Fruit fly (Drosophila melanogaster) whole organism, embryonic: ENCODE measurements around the gene cwo.

Experiments used
- Atf-2 ChIP-seq: fragments of 200-800 bp; sonication (Bioruptor generic); optimal IDR thresholded peaks from 2 replicates; lab custom pipeline; 2016; ENCODE audit warnings: missing biosample characterization, missing genetic modification characterization
- CG10543 ChIP-seq: fragments of 200-800 bp; sonication (Bioruptor generic); optimal IDR thresholded peaks from 3 replicates; lab custom pipeline; 2017; ENCODE audit warnings: missing biosample characterization, mild to moderate bottlenecking, missing genetic modification characterization, moderate library complexity
- CG12104 ChIP-seq: fragments of 200-800 bp; sonication (Bioruptor generic); optimal IDR thresholded peaks from 3 replicates; lab custom pipeline; 2016; ENCODE audit warnings: missing biosample characterization, missing genetic modification characterization
- CG14860 ChIP-seq: fragments of 200-800 bp; sonication (Bioruptor generic); IDR thresholded peaks from 3 replicates; pipeline ENCODE4 v1.3.6; 2022; ENCODE audit warnings: missing biosample characterization, missing genetic modification characterization; ENCODE audit not compliant: partially characterized antibody
- CG17359 ChIP-seq: fragments of 200-800 bp; sonication (Bioruptor generic); optimal IDR thresholded peaks from 3 replicates; lab custom pipeline; 2018; ENCODE audit warnings: missing biosample characterization, mild to moderate bottlenecking, missing genetic modification characterization, moderate library complexity
- CG17829 ChIP-seq: fragments of 200-800 bp; optimal IDR thresholded peaks from 2 replicates; lab custom pipeline; 2019; ENCODE audit warnings: missing biosample characterization, mild to moderate bottlenecking, missing genetic modification characterization, moderate library complexity
- CG18011 ChIP-seq: fragments of 200-800 bp; sonication (Bioruptor generic); optimal IDR thresholded peaks from 2 replicates; lab custom pipeline; 2017; ENCODE audit warnings: missing biosample characterization, missing genetic modification characterization, mild to moderate bottlenecking, moderate library complexity, missing genotype
- CG18476 ChIP-seq: fragments of 200-800 bp; sonication (Bioruptor generic); optimal IDR thresholded peaks from 2 replicates; lab custom pipeline; 2016; ENCODE audit warnings: missing biosample characterization, mild to moderate bottlenecking, missing genetic modification characterization
- CG2120 ChIP-seq: fragments of 200-800 bp; sonication (Bioruptor generic); optimal IDR thresholded peaks from 3 replicates; lab custom pipeline; 2016; ENCODE audit warnings: missing biosample characterization, missing genetic modification characterization
- CG33213 ChIP-seq: fragments of 200-800 bp; sonication (Bioruptor generic); optimal IDR thresholded peaks from 3 replicates; lab custom pipeline; 2016; ENCODE audit warnings: missing biosample characterization, missing genetic modification characterization
- CG34224 ChIP-seq: fragments of 200-800 bp; sonication (Bioruptor generic); IDR thresholded peaks from 3 replicates; pipeline ENCODE4 v1.3.6; 2022; ENCODE audit warnings: missing biosample characterization, missing genetic modification characterization; ENCODE audit not compliant: partially characterized antibody
- CG42726 ChIP-seq: fragments of 200-800 bp; sonication (Bioruptor generic); IDR thresholded peaks from 2 replicates; pipeline ENCODE4 v1.3.6; 2022; ENCODE audit warnings: missing biosample characterization, missing genetic modification characterization; ENCODE audit not compliant: partially characterized antibody
- CG4360 ChIP-seq: fragments of 200-800 bp; sonication (Bioruptor generic); IDR thresholded peaks from 2 replicates; pipeline ENCODE4 v1.3.6; 2022; ENCODE audit warnings: missing biosample characterization, missing genetic modification characterization
- CG43689 ChIP-seq: fragments of 200-800 bp; sonication (Bioruptor generic); IDR thresholded peaks from 2 replicates; pipeline ENCODE4 v1.3.6; 2022; ENCODE audit warnings: missing biosample characterization, missing genetic modification characterization
- CG4854 ChIP-seq: fragments of 200-800 bp; sonication (Bioruptor generic); optimal IDR thresholded peaks from 2 replicates; lab custom pipeline; 2016; ENCODE audit warnings: missing biosample characterization, missing genetic modification characterization, inconsistent platforms
- CG5245 ChIP-seq: fragments of 200-800 bp; sonication (Bioruptor generic); optimal IDR thresholded peaks from 3 replicates; lab custom pipeline; 2016; ENCODE audit warnings: missing biosample characterization, missing genetic modification characterization
- CG6654 ChIP-seq: fragments of 200-800 bp; sonication (Bioruptor generic); optimal IDR thresholded peaks from 2 replicates; lab custom pipeline; 2017; ENCODE audit warnings: missing biosample characterization, mild to moderate bottlenecking, missing genetic modification characterization
- CG8359 ChIP-seq: fragments of 200-800 bp; sonication (Bioruptor generic); optimal IDR thresholded peaks from 2 replicates; lab custom pipeline; 2017; ENCODE audit warnings: missing biosample characterization, mild to moderate bottlenecking, missing genetic modification characterization, borderline replicate concordance
- CG8388 ChIP-seq: fragments of 200-800 bp; sonication (Bioruptor generic); optimal IDR thresholded peaks from 2 replicates; lab custom pipeline; 2019; ENCODE audit warnings: missing biosample characterization, mild to moderate bottlenecking, missing genetic modification characterization, moderate library complexity
- CoRest ChIP-seq: fragments of 200-800 bp; sonication (Bioruptor generic); optimal IDR thresholded peaks from 3 replicates; lab custom pipeline; 2018; ENCODE audit warnings: missing biosample characterization, mild to moderate bottlenecking, missing genetic modification characterization, moderate library complexity
- Dip3 ChIP-seq: fragments of 200-800 bp; sonication (Bioruptor generic); optimal IDR thresholded peaks from 3 replicates; lab custom pipeline; 2016; ENCODE audit warnings: missing biosample characterization, missing genetic modification characterization
- Gsc ChIP-seq: fragments of 200-800 bp; sonication (Bioruptor generic); IDR thresholded peaks from 2 replicates; pipeline ENCODE4 v1.3.6; 2022; ENCODE audit warnings: missing biosample characterization, missing genetic modification characterization
- Hr51 ChIP-seq, 2 experiments: fragments of 200-800 bp; sonication (Bioruptor generic); optimal IDR thresholded peaks; 2 replicates in 1 of 2; 3 replicates in 1 of 2; lab custom pipeline; 2016 to 2018; ENCODE audit warnings: missing biosample characterization in 2 of 2, missing genetic modification characterization in 2 of 2, mild to moderate bottlenecking in 1 of 2, moderate library complexity in 1 of 2
- Med ChIP-seq: fragments of 200-800 bp; sonication (Bioruptor generic); peaks from one replicate; lab custom pipeline; 2016; ENCODE audit warnings: missing biosample characterization, missing genetic modification characterization, mild to moderate bottlenecking, inconsistent platforms, moderate library complexity
- Nf-YA ChIP-seq: fragments of 200-800 bp; sonication (Bioruptor generic); IDR thresholded peaks from 2 replicates; pipeline ENCODE4 v1.3.6; 2022; ENCODE audit warnings: missing biosample characterization, missing genetic modification characterization
- Scr ChIP-seq: fragments of 200-800 bp; sonication (Bioruptor generic); IDR thresholded peaks from 2 replicates; pipeline ENCODE4 v1.3.6; 2022; ENCODE audit warnings: missing biosample characterization, missing genetic modification characterization; ENCODE audit not compliant: partially characterized antibody
- Sox102F ChIP-seq: fragments of 200-800 bp; sonication (Bioruptor generic); optimal IDR thresholded peaks from 2 replicates; lab custom pipeline; 2018; ENCODE audit warnings: missing biosample characterization, mild to moderate bottlenecking, missing genetic modification characterization, moderate library complexity
- bbx ChIP-seq: fragments of 200-800 bp; sonication (Bioruptor generic); IDR thresholded peaks from 2 replicates; pipeline ENCODE4 v1.3.6; 2022; ENCODE audit warnings: missing biosample characterization, missing genetic modification characterization; ENCODE audit not compliant: partially characterized antibody
- chinmo ChIP-seq: fragments of 200-800 bp; sonication (Bioruptor generic); IDR thresholded peaks from 4 replicates; pipeline ENCODE4 v1.3.6; 2022; ENCODE audit warnings: missing biosample characterization, missing genetic modification characterization; ENCODE audit not compliant: partially characterized antibody
- cwo ChIP-seq: fragments of 200-800 bp; sonication (Bioruptor generic); optimal IDR thresholded peaks from 3 replicates; lab custom pipeline; 2017; ENCODE audit warnings: missing biosample characterization, missing genetic modification characterization, mild to moderate bottlenecking, moderate library complexity, missing genetic modification reagents
- dati ChIP-seq: fragments of 200-800 bp; sonication (Bioruptor generic); IDR thresholded peaks from 2 replicates; pipeline ENCODE4 v1.3.6; 2022; ENCODE audit warnings: missing biosample characterization, missing genetic modification characterization
- dimm ChIP-seq: fragments of 200-800 bp; sonication (Bioruptor generic); IDR thresholded peaks from 2 replicates; pipeline ENCODE4 v1.3.6; 2022; ENCODE audit warnings: missing biosample characterization, missing genetic modification characterization
- hb ChIP-seq: fragments of 200-800 bp; sonication (Bioruptor generic); IDR thresholded peaks from 3 replicates; pipeline ENCODE4 v1.3.6; 2022; ENCODE audit warnings: missing biosample characterization, missing genetic modification characterization; ENCODE audit not compliant: partially characterized antibody
- hbn ChIP-seq: fragments of 200-800 bp; sonication (Bioruptor generic); IDR thresholded peaks from 2 replicates; pipeline ENCODE4 v1.3.6; 2022; ENCODE audit warnings: missing biosample characterization, missing genetic modification characterization; ENCODE audit not compliant: partially characterized antibody
- jumu ChIP-seq: fragments of 200-800 bp; sonication (Bioruptor generic); optimal IDR thresholded peaks from 3 replicates; lab custom pipeline; 2016; ENCODE audit warnings: missing biosample characterization, missing genetic modification characterization
- knrl ChIP-seq: fragments of 200-800 bp; sonication (Bioruptor generic); IDR thresholded peaks from 3 replicates; pipeline ENCODE4 v1.3.6; 2022; ENCODE audit warnings: missing biosample characterization, missing genetic modification characterization; ENCODE audit not compliant: partially characterized antibody
- nom ChIP-seq: fragments of 200-800 bp; sonication (Bioruptor generic); optimal IDR thresholded peaks from 2 replicates; lab custom pipeline; 2017; ENCODE audit warnings: missing biosample characterization, missing genetic modification characterization, mild to moderate bottlenecking, moderate library complexity, missing genetic modification reagents
- org-1 ChIP-seq: fragments of 200-800 bp; sonication (Bioruptor generic); optimal IDR thresholded peaks from 2 replicates; lab custom pipeline; 2017; ENCODE audit warnings: missing biosample characterization, missing genetic modification characterization
- pho ChIP-seq: fragments of 200-800 bp; sonication (Bioruptor generic); optimal IDR thresholded peaks from 2 replicates; lab custom pipeline; 2016; ENCODE audit warnings: missing biosample characterization, missing genetic modification characterization
- pzg ChIP-seq: fragments of 200-800 bp; sonication (Bioruptor generic); optimal IDR thresholded peaks from 3 replicates; lab custom pipeline; 2018; ENCODE audit warnings: missing biosample characterization, mild to moderate bottlenecking, missing genetic modification characterization, moderate library complexity
- rib ChIP-seq: fragments of 200-800 bp; sonication (Bioruptor generic); IDR thresholded peaks from 2 replicates; pipeline ENCODE4 v1.3.6; 2022; ENCODE audit warnings: missing biosample characterization, missing genetic modification characterization
- salm ChIP-seq: fragments of 200-800 bp; sonication (Bioruptor generic); optimal IDR thresholded peaks from 2 replicates; lab custom pipeline; 2018; ENCODE audit warnings: missing biosample characterization, mild to moderate bottlenecking, missing genetic modification characterization
- tin ChIP-seq: fragments of 200-800 bp; sonication (Bioruptor generic); optimal IDR thresholded peaks from 3 replicates; lab custom pipeline; 2016; ENCODE audit warnings: missing biosample characterization, missing genetic modification characterization
- vvl ChIP-seq: fragments of 200-800 bp; sonication (Bioruptor generic); IDR thresholded peaks from 2 replicates; pipeline ENCODE4 v1.3.6; 2022; ENCODE audit warnings: missing biosample characterization, missing genetic modification characterization
- wdn ChIP-seq: fragments of 200-800 bp; sonication (Bioruptor generic); IDR thresholded peaks from 2 replicates; pipeline ENCODE4 v1.3.6; 2022; ENCODE audit warnings: missing biosample characterization, missing genetic modification characterization

cwo gene

dm6 chr3R:10395233-10395815 lies 7.3 kb downstream of the cwo start:
- TF ChIP-seq CG4360 (GFP tag; lab: Robert Waterston, UW) (no peak), CG34224 (GFP tag; lab: Robert Waterston, UW) (peak; percentile 12; the same call in 1 of the 3 replicates), Med (GFP tag; lab: Kevin White, UChicago) (peak; percentile 72), dimm (GFP tag; lab: Robert Waterston, UW) (0 out of 2 replicates have a peak, but pooled peaks have one; percentile 2), chinmo (GFP tag; lab: Robert Waterston, UW) (peak; percentile 60; the same call in 2 of the 4 replicates), cwo (GFP tag; lab: Kevin White, UChicago) (peak; percentile 91), nom (peak; percentile 6), CG5245 (GFP tag; lab: Kevin White, UChicago) (no peak)

dm6 chr3R:10400732-10401131 lies 12.7 kb downstream of the cwo start, which contains the start of gene mthl11:
mthl11 (plus strand) TSS chr3R:10401032.
- TF ChIP-seq CG8359 (GFP tag; lab: Kevin White, UChicago) (no peak), jumu (no peak), CG10543 (no peak), Nf-YA (no peak), CG4854 (GFP tag; lab: Kevin White, UChicago) (no peak), CG6654 (GFP tag; lab: Kevin White, UChicago) (no peak), CG18476 (no peak), CG17829 (tag; lab: Kevin White, UChicago) (no peak), CG17359 (tag; lab: Kevin White, UChicago) (no peak), knrl (GFP tag; lab: Robert Waterston, UW) (no peak), CG12104 (GFP tag; lab: Kevin White, UChicago) (no peak), rib (GFP tag; lab: Robert Waterston, UW) (no peak), CG8388 (GFP tag; lab: Kevin White, UChicago) (no peak), CG33213 (GFP tag; lab: Kevin White, UChicago) (no peak), Atf-2 (GFP tag; lab: Kevin White, UChicago) (no peak), pho (no peak)

dm6 chr3R:10403940-10404339 lies 15.9 kb downstream of the cwo start:
- TF ChIP-seq dati (GFP tag; lab: Robert Waterston, UW) (no peak), org-1 (no peak), tin (GFP tag; lab: Kevin White, UChicago) (no peak)

- TF ChIP-seq vvl (GFP tag; lab: Robert Waterston, UW) (peak; percentile 53; the same call in 1 of the 2 replicates), CG43689 (GFP tag; lab: Robert Waterston, UW) (no peak), CG34224 (GFP tag; lab: Robert Waterston, UW) (peak; percentile 100), CG42726 (peak; percentile 95), CG18011 (peak; percentile 12), hbn (GFP tag; lab: Robert Waterston, UW) (peak; percentile 99), wdn (GFP tag; lab: Robert Waterston, UW) (no peak), CG2120 (GFP tag; lab: Kevin White, UChicago) (peak; percentile 24), Hr51 (GFP tag; optimal IDR thresholded peaks at IDR 0.05; lab: Kevin White, UChicago) (no peak), CoRest (no peak), Sox102F (GFP tag; lab: Kevin White, UChicago) (no peak), CG6654 (GFP tag; lab: Kevin White, UChicago) (no peak), pzg (GFP tag; lab: Kevin White, UChicago) (peak; percentile 87), CG14860 (GFP tag; lab: Robert Waterston, UW) (peak; percentile 99), Scr (peak; percentile 97), salm (tag; lab: Kevin White, UChicago) (no peak), Dip3 (GFP tag; lab: Kevin White, UChicago) (no peak), hb (GFP tag; lab: Robert Waterston, UW) (peak; percentile 98), bbx (GFP tag; lab: Robert Waterston, UW) (peak; percentile 99), Gsc (GFP tag; lab: Robert Waterston, UW) (no peak)
Observed at dm6 chr3R:10407066-10407465, 19.0 kb downstream of the cwo start, which contains the start of gene CG6325. CG6325 (minus strand) TSS chr3R:10407285.
